Worm (Caenorhabditis elegans) whole organism, L2 larva: ENCODE results near the gene K10C9.4.

Source experiments
- F13H6.1 ChIP-seq: sonication (generic microtip); optimal IDR thresholded peaks from 2 replicates; lab custom pipeline; 2016; ENCODE audit warnings: missing genetic modification characterization, missing compliant biosample characterization
- R02D3.7 ChIP-seq: fragments of 150-350 bp; optimal IDR thresholded peaks from 2 replicates; lab custom pipeline; 2014; ENCODE audit warnings: missing biosample characterization, missing genetic modification characterization
- ZK546.5 ChIP-seq: sonication (generic microtip); optimal IDR thresholded peaks from 2 replicates; lab custom pipeline; 2017; ENCODE audit warnings: missing biosample characterization, missing genetic modification characterization
- alr-1 ChIP-seq: fragments of 150-350 bp; optimal IDR thresholded peaks from 2 replicates; lab custom pipeline; 2014; ENCODE audit warnings: missing biosample characterization, missing genetic modification characterization
- blmp-1 ChIP-seq: sonication (generic microtip); optimal IDR thresholded peaks from 2 replicates; lab custom pipeline; 2017; ENCODE audit warnings: missing genetic modification characterization, mild to moderate bottlenecking, missing compliant biosample characterization, antibody characterized with exemption, moderate library complexity; ENCODE audit not compliant: insufficient read depth
- ceh-16 ChIP-seq: fragments of 150-350 bp; optimal IDR thresholded peaks from 2 replicates; lab custom pipeline; 2014; ENCODE audit warnings: missing biosample characterization, missing genetic modification characterization
- ceh-82 ChIP-seq: fragments of 150-350 bp; optimal IDR thresholded peaks from 2 replicates; lab custom pipeline; 2014; ENCODE audit warnings: missing biosample characterization, missing genetic modification characterization
- crh-2 ChIP-seq: sonication (generic microtip); optimal IDR thresholded peaks from 2 replicates; lab custom pipeline; 2017; ENCODE audit warnings: missing biosample characterization, missing genetic modification characterization
- dmd-4 ChIP-seq: sonication (generic microtip); optimal IDR thresholded peaks from 2 replicates; lab custom pipeline; 2017; ENCODE audit warnings: missing biosample characterization, missing genetic modification characterization
- egl-27 ChIP-seq: sonication (generic microtip); optimal IDR thresholded peaks from 3 replicates; lab custom pipeline; 2017; ENCODE audit warnings: missing biosample characterization, missing genetic modification reagents, missing genetic modification characterization
- gmeb-1 ChIP-seq: fragments of 150-350 bp; optimal IDR thresholded peaks from 2 replicates; lab custom pipeline; 2014; ENCODE audit warnings: missing biosample characterization, missing genetic modification characterization
- lin-11 ChIP-seq: fragments of 150-350 bp; sonication (generic microtip); optimal IDR thresholded peaks from 2 replicates; lab custom pipeline; 2014; ENCODE audit warnings: missing biosample characterization, missing genetic modification characterization, inconsistent platforms, mixed read lengths
- lin-13 ChIP-seq: fragments of 150-350 bp; optimal IDR thresholded peaks from 2 replicates; lab custom pipeline; 2014; ENCODE audit warnings: missing biosample characterization, missing genetic modification reagents, missing genetic modification characterization
- lin-39 ChIP-seq: fragments of 150-350 bp; optimal IDR thresholded peaks from 2 replicates; lab custom pipeline; 2014; ENCODE audit warnings: missing biosample characterization, missing genetic modification reagents, missing genetic modification characterization
- lsy-2 ChIP-seq, 2 experiments: fragments of 150-350 bp in 1 of 2; sonication (generic microtip) in 1 of 2; optimal IDR thresholded peaks; 2 replicates each; lab custom pipeline; 2014 to 2017; ENCODE audit warnings: missing biosample characterization in 2 of 2, missing genetic modification characterization in 2 of 2
- mab-5 ChIP-seq: fragments of 150-350 bp; optimal IDR thresholded peaks from 2 replicates; lab custom pipeline; 2014; ENCODE audit warnings: missing biosample characterization, missing genetic modification characterization
- mdl-1 ChIP-seq, 2 experiments: fragments of 150-350 bp in 1 of 2; sonication (generic microtip) in 1 of 2; optimal IDR thresholded peaks; 2 replicates each; lab custom pipeline; 2017; ENCODE audit warnings: missing biosample characterization in 2 of 2, missing genetic modification characterization in 2 of 2
- nhr-10 ChIP-seq: sonication (generic microtip); optimal IDR thresholded peaks from 2 replicates; lab custom pipeline; 2017; ENCODE audit warnings: missing biosample characterization, missing genetic modification characterization
- nhr-11 ChIP-seq: fragments of 150-350 bp; optimal IDR thresholded peaks from 2 replicates; lab custom pipeline; 2014; ENCODE audit warnings: missing biosample characterization, missing genetic modification characterization
- nhr-12 ChIP-seq: fragments of 150-350 bp; optimal IDR thresholded peaks from 2 replicates; lab custom pipeline; 2014; ENCODE audit warnings: missing biosample characterization, missing genetic modification characterization
- nhr-129 ChIP-seq: fragments of 150-350 bp; optimal IDR thresholded peaks from 2 replicates; lab custom pipeline; 2014; ENCODE audit warnings: missing biosample characterization, missing genetic modification characterization
- nhr-21 ChIP-seq: fragments of 150-350 bp; optimal IDR thresholded peaks from 2 replicates; lab custom pipeline; 2014; ENCODE audit warnings: missing biosample characterization, missing genetic modification characterization
- nhr-237 ChIP-seq: fragments of 150-350 bp; optimal IDR thresholded peaks from 2 replicates; lab custom pipeline; 2014; ENCODE audit warnings: missing biosample characterization, missing genetic modification characterization
- nhr-25 ChIP-seq: fragments of 150-350 bp; sonication (generic microtip); optimal IDR thresholded peaks from 3 replicates; lab custom pipeline; 2014; ENCODE audit warnings: missing biosample characterization, missing genetic modification characterization
- nhr-6 ChIP-seq: fragments of 150-350 bp; optimal IDR thresholded peaks from 2 replicates; lab custom pipeline; 2014; ENCODE audit warnings: missing biosample characterization, missing genetic modification characterization
- nhr-77 ChIP-seq: fragments of 150-350 bp; optimal IDR thresholded peaks from 2 replicates; lab custom pipeline; 2014; ENCODE audit warnings: missing biosample characterization, missing genetic modification characterization
- peb-1 ChIP-seq: fragments of 150-350 bp; optimal IDR thresholded peaks from 2 replicates; lab custom pipeline; 2014; ENCODE audit warnings: missing biosample characterization, missing genetic modification characterization
- sem-4 ChIP-seq: fragments of 150-350 bp; optimal IDR thresholded peaks from 2 replicates; lab custom pipeline; 2014; ENCODE audit warnings: missing biosample characterization, missing genetic modification reagents, missing genetic modification characterization
- skn-1 ChIP-seq: sonication (generic microtip); optimal IDR thresholded peaks from 2 replicates; lab custom pipeline; 2017; ENCODE audit warnings: missing biosample characterization, missing genetic modification characterization
- sma-3 ChIP-seq: sonication (generic microtip); optimal IDR thresholded peaks from 2 replicates; lab custom pipeline; 2016; ENCODE audit warnings: missing genetic modification reagents, missing genetic modification characterization, missing compliant biosample characterization
- sma-9 ChIP-seq, 2 experiments: fragments of 150-350 bp in 1 of 2; sonication (generic microtip) in 1 of 2; optimal IDR thresholded peaks; 2 replicates each; lab custom pipeline; 2014 to 2016; ENCODE audit warnings: missing genetic modification characterization in 2 of 2, mild to moderate bottlenecking in 1 of 2, missing biosample characterization in 1 of 2, missing compliant biosample characterization in 1 of 2, missing genetic modification reagents in 1 of 2, moderate library complexity in 1 of 2
- snpc-4 ChIP-seq: fragments of 150-350 bp; optimal IDR thresholded peaks from 2 replicates; lab custom pipeline; 2014; ENCODE audit warnings: missing biosample characterization, missing genetic modification characterization
- zag-1 ChIP-seq: fragments of 150-350 bp; optimal IDR thresholded peaks from 2 replicates; lab custom pipeline; 2014; ENCODE audit warnings: missing biosample characterization, missing genetic modification characterization
- ztf-1 ChIP-seq: fragments of 200-800 bp; sonication (Bioruptor generic); conservative IDR thresholded peaks from 2 replicates; pipeline ENCODE4 v1.3.6; 2022; ENCODE audit warnings: missing genetic modification characterization, missing compliant biosample characterization
- ztf-11 ChIP-seq: sonication (generic microtip); optimal IDR thresholded peaks from 2 replicates; lab custom pipeline; 2017; ENCODE audit warnings: missing biosample characterization, missing genetic modification characterization
- ztf-4 ChIP-seq: fragments of 150-350 bp; optimal IDR thresholded peaks from 2 replicates; lab custom pipeline; 2014; ENCODE audit warnings: missing biosample characterization, missing genetic modification characterization

K10C9.4 gene

ce11 chrV:1087983-1088382, 35.2 kb upstream of the K10C9.4 start, which contains the start of gene clec-203:
TSS of gene clec-203 (plus strand) at chrV:1088283.
- no peak for TF ChIP-seq ztf-1 (GFP tag; lab: Robert Waterston, UW)
- TF ChIP-seq ceh-82 (tag; lab: Kevin White, UChicago) = no peak
- no peak for TF ChIP-seq skn-1 (tag; lab: Kevin White, UChicago)
- no peak for TF ChIP-seq sma-3 (GFP tag; lab: Kevin White, UChicago)
- TF ChIP-seq sem-4 = no peak
- TF ChIP-seq nhr-21 (tag; lab: Kevin White, UChicago) = no peak
- no peak for TF ChIP-seq peb-1
- no peak for TF ChIP-seq nhr-10 (tag; lab: Kevin White, UChicago)
- TF ChIP-seq nhr-129 (tag; lab: Kevin White, UChicago) = no peak
- no peak for TF ChIP-seq lin-39 (tag; lab: Kevin White, UChicago)
- TF ChIP-seq alr-1 = no peak
- TF ChIP-seq, all 48 proteins: peak for 0

ce11 chrV:1084016-1084415, 31.2 kb upstream of the K10C9.4 start, which contains the start of gene Y50D4B.6:
TSS of gene Y50D4B.6 (plus strand) at chrV:1084316.
- no peak for TF ChIP-seq snpc-4 (tag; lab: Kevin White, UChicago)
- no peak for TF ChIP-seq nhr-25 (tag; lab: Kevin White, UChicago)
- no peak for TF ChIP-seq nhr-77
- TF ChIP-seq sem-4 = no peak
- no peak for TF ChIP-seq alr-1
- no peak for TF ChIP-seq nhr-11 (tag; lab: Kevin White, UChicago)
- no peak for TF ChIP-seq egl-27 (tag; lab: Kevin White, UChicago)
- no peak for TF ChIP-seq lsy-2 (tag; optimal IDR thresholded peaks at IDR 0.05; lab: Kevin White, UChicago)
- no peak for TF ChIP-seq F13H6.1 (tag; lab: Kevin White, UChicago)
- TF ChIP-seq nhr-129 (tag; lab: Kevin White, UChicago) = no peak
- no peak for TF ChIP-seq crh-2 (tag; lab: Kevin White, UChicago)
- no peak for TF ChIP-seq ceh-82 (tag; lab: Kevin White, UChicago)
- TF ChIP-seq sma-3 (GFP tag; lab: Kevin White, UChicago) = no peak
- TF ChIP-seq mab-5 = no peak

ce11 chrV:1074946-1075345, 22.1 kb upstream of the K10C9.4 start, which contains the start of gene K10C9.1:
TSS of gene K10C9.1 (plus strand) at chrV:1075246.
- TF ChIP-seq ztf-11 (tag; lab: Kevin White, UChicago) (no peak), nhr-6 (tag; lab: Kevin White, UChicago) (no peak), lsy-2 (tag; optimal IDR thresholded peaks at IDR 0.05; lab: Kevin White, UChicago) (no peak), ZK546.5 (tag; lab: Kevin White, UChicago) (no peak), blmp-1 (no peak), crh-2 (tag; lab: Kevin White, UChicago) (no peak), mdl-1 (tag; optimal IDR thresholded peaks at IDR 0.05; lab: Kevin White, UChicago) (no peak), sma-9 (GFP tag; optimal IDR thresholded peaks at IDR 0.05; lab: Kevin White, UChicago) (no peak), sma-9 (tag; optimal IDR thresholded peaks at IDR 0.05; lab: Kevin White, UChicago) (no peak), zag-1 (tag; lab: Kevin White, UChicago) (no peak), lin-39 (tag; lab: Kevin White, UChicago) (no peak), ztf-4 (no peak), ceh-82 (tag; lab: Kevin White, UChicago) (no peak), nhr-237 (no peak), peb-1 (no peak), lin-11 (tag; lab: Kevin White, UChicago) (no peak), dmd-4 (tag; lab: Kevin White, UChicago) (no peak), nhr-77 (no peak), sma-3 (GFP tag; lab: Kevin White, UChicago) (no peak), gmeb-1 (tag; lab: Kevin White, UChicago) (no peak)
- TF ChIP-seq, all 48 proteins: peak for 0

ce11 chrV:1067468-1067867, 14.7 kb upstream of the K10C9.4 start, which contains the start of gene K10C9.7:
TSS of gene K10C9.7 (minus strand) at chrV:1067568.
- TF ChIP-seq ztf-11 (tag; lab: Kevin White, UChicago) (no peak), nhr-12 (tag; lab: Kevin White, UChicago) (no peak), nhr-21 (tag; lab: Kevin White, UChicago) (no peak), skn-1 (tag; lab: Kevin White, UChicago) (no peak), peb-1 (no peak), zag-1 (tag; lab: Kevin White, UChicago) (no peak), F13H6.1 (tag; lab: Kevin White, UChicago) (no peak), ztf-4 (no peak), mdl-1 (tag; optimal IDR thresholded peaks at IDR 0.05; lab: Kevin White, UChicago) (no peak), R02D3.7 (tag; lab: Kevin White, UChicago) (no peak), lin-13 (no peak), ceh-16 (tag; lab: Kevin White, UChicago) (no peak), ztf-1 (GFP tag; lab: Robert Waterston, UW) (no peak), sem-4 (no peak), lin-39 (tag; lab: Kevin White, UChicago) (no peak), nhr-237 (no peak)
